Worm (Caenorhabditis elegans): Measurements from ENCODE around the gene srd-5.

- TF ChIP-seq nhr-25 (tag; optimal IDR thresholded peaks at IDR 0.05; ENCODE audit: borderline replicate concordance, insufficient read depth) = no peak
- TF ChIP-seq aly-2 (tag; optimal IDR thresholded peaks at IDR 0.05) = no peak
- no peak for TF ChIP-seq hlh-11 (tag; optimal IDR thresholded peaks at IDR 0.05)
- TF ChIP-seq unc-130 (GFP tag; optimal IDR thresholded peaks at IDR 0.05) = no peak
- TF ChIP-seq tag-97 (GFP tag; IDR thresholded peaks at IDR 0.05) = no peak
- TF ChIP-seq F37D6.2 (tag; optimal IDR thresholded peaks at IDR 0.05) = no peak
- TF ChIP-seq dpl-1 (GFP tag; optimal IDR thresholded peaks at IDR 0.05) = no peak
- no peak for TF ChIP-seq attf-4 (tag; optimal IDR thresholded peaks at IDR 0.05)
- TF ChIP-seq duxl-1 (tag; optimal IDR thresholded peaks at IDR 0.05; ENCODE audit: poor library complexity) = no peak
- no peak for TF ChIP-seq unc-39 (tag; optimal IDR thresholded peaks at IDR 0.05)
- TF ChIP-seq ztf-11 (tag; optimal IDR thresholded peaks at IDR 0.05) = no peak
- no peak for TF ChIP-seq fkh-10 (GFP tag; optimal IDR thresholded peaks at IDR 0.05)
- TF ChIP-seq egl-27 (tag; optimal IDR thresholded peaks at IDR 0.05) = no peak
Observed at ce11 chrIV:5678044-5678443, 3.7 kb upstream of the srd-5 start, which contains the start of gene C55C3.4.
